Fruit fly (Drosophila melanogaster): Measurements from ENCODE around the gene CG42536.

CG42536 gene

dm6 chr3L:10630885-10631359 lies 1.1 kb upstream of the CG42536 start, which contains the start of the genes CG42535, CG34001 and hay:
TSS of gene CG42535 (minus strand) at chr3L:10630935.
TSS of gene CG34001 (plus strand) at chr3L:10631079.
TSS of gene hay (plus strand) at chr3L:10631079.
- TF ChIP-seq D1 (tag; optimal IDR thresholded peaks at IDR 0.05) (peak; percentile 34), CG8301 (tag; optimal IDR thresholded peaks at IDR 0.05) (no peak), Ets98B (GFP tag; IDR thresholded peaks at IDR 0.05) (no peak), CG15710 (tag; optimal IDR thresholded peaks at IDR 0.05) (no peak)

DNA sequence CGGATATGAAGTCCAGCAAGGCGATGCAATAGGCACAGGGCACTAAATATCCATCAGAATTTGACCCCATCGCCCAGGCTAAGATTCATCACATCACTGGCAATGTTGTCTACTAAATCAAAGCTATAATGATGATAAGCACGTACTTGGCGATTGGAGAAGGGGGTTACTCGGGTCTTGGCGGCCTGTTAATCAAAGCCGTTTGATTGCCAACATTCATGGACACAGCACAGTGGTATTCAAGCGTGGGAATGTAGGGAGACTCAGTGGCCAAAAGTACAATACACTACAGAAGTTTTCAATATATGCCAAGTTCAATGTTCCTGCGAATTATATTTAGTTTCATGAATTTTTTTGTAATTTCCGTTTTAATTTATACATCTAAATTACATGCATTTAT lies 1.5 kb downstream of the CG42536 start, which contains the start of gene CG14151:
TSS of gene CG14151 (minus strand) at position 101 of the 400 bp plus-strand sequence.
- TF ChIP-seq CG8301 (tag; optimal IDR thresholded peaks at IDR 0.05) (no peak), gl (tag; optimal IDR thresholded peaks at IDR 0.05) (no peak)

DNA sequence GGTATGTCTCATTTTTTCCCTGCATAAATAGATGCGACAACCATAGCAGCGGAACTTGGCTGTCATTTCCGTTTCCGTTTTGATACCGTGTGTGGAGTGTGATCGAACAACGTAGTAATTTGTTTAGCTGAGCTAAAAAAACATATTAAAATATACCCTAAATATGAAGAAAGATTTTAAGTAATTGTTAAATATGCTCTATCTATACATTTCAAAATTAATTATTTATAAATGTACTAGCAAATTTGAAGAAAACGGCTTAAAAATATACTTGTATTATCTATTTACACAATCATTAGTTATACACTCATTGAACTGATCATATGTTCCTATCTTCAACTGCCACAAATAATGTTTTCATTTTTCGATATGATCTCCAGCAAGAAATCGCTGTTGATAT lies 3.7 kb downstream of the CG42536 start, which contains the start of gene CG34238:
TSS of gene CG34238 (plus strand) at position 301 of the 400 bp plus-strand sequence.
- no peak for TF ChIP-seq CG15710 (tag; optimal IDR thresholded peaks at IDR 0.05)
- no peak for TF ChIP-seq fd96Ca (GFP tag; IDR thresholded peaks at IDR 0.05)
- TF ChIP-seq CG4496 (GFP tag; IDR thresholded peaks at IDR 0.05), result no peak
- no peak for TF ChIP-seq CG32121 (GFP tag; IDR thresholded peaks at IDR 0.05)
- TF ChIP-seq CG8159 (tag; optimal IDR thresholded peaks at IDR 0.05), result no peak
- TF ChIP-seq CG34367 (tag; optimal IDR thresholded peaks at IDR 0.05), result no peak
- no peak for TF ChIP-seq Pif1B (GFP tag; optimal IDR thresholded peaks at IDR 0.05)
- TF ChIP-seq CG13204 (GFP tag; optimal IDR thresholded peaks at IDR 0.05), result no peak
- TF ChIP-seq Ets98B (GFP tag; IDR thresholded peaks at IDR 0.05), result no peak
- no peak for TF ChIP-seq CG17806 (tag; optimal IDR thresholded peaks at IDR 0.05)
- TF ChIP-seq CG10348 (GFP tag; IDR thresholded peaks at IDR 0.05), result no peak
- TF ChIP-seq rn (GFP tag; IDR thresholded peaks at IDR 0.05), result no peak
- no peak for TF ChIP-seq CG14655 (GFP tag; optimal IDR thresholded peaks at IDR 0.05)
- TF ChIP-seq gl (tag; optimal IDR thresholded peaks at IDR 0.05), result no peak
- TF ChIP-seq CG8301 (tag; optimal IDR thresholded peaks at IDR 0.05), result no peak
- TF ChIP-seq CG12605 (GFP tag; IDR thresholded peaks at IDR 0.05), result no peak

DNA sequence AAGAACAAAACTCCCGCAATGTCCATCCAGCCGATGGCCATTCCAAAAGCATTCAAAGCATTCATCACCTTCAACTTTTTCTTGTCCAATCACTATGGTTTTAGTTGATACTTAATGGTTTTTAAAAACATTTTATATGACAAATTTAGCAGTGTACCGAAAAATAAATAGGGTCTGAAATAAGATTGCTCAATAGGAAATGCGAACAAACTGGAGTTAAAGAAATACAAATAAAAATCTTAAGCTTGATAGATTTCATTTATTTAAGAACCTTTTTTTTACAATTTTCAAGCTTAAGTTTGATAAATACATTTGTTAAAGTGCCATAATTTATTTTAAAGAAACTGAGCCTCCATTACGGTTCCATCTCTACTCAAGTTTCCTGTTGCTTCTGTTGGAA lies 4.4 kb downstream of the CG42536 start, which contains the start of gene CG43127:
TSS of gene CG43127 (minus strand) at position 101 of the 400 bp plus-strand sequence.
- TF ChIP-seq CG17806 (tag; optimal IDR thresholded peaks at IDR 0.05) (no peak), CG13204 (GFP tag; optimal IDR thresholded peaks at IDR 0.05) (no peak), CG32121 (GFP tag; IDR thresholded peaks at IDR 0.05) (no peak), CG15710 (tag; optimal IDR thresholded peaks at IDR 0.05) (no peak), CG8159 (tag; optimal IDR thresholded peaks at IDR 0.05) (no peak), CG34367 (tag; optimal IDR thresholded peaks at IDR 0.05) (no peak), rn (GFP tag; IDR thresholded peaks at IDR 0.05) (no peak), CG12605 (GFP tag; IDR thresholded peaks at IDR 0.05) (no peak), CG10348 (GFP tag; IDR thresholded peaks at IDR 0.05) (no peak), CG14655 (GFP tag; optimal IDR thresholded peaks at IDR 0.05) (no peak), CG9948 (tag; optimal IDR thresholded peaks at IDR 0.05) (no peak), CG4496 (GFP tag; IDR thresholded peaks at IDR 0.05) (no peak), Pif1A (GFP tag; optimal IDR thresholded peaks at IDR 0.05) (no peak), Snoo (tag; optimal IDR thresholded peaks at IDR 0.05) (no peak), EcR (GFP tag; optimal IDR thresholded peaks at IDR 0.05) (no peak), fd96Ca (GFP tag; IDR thresholded peaks at IDR 0.05) (no peak)

DNA sequence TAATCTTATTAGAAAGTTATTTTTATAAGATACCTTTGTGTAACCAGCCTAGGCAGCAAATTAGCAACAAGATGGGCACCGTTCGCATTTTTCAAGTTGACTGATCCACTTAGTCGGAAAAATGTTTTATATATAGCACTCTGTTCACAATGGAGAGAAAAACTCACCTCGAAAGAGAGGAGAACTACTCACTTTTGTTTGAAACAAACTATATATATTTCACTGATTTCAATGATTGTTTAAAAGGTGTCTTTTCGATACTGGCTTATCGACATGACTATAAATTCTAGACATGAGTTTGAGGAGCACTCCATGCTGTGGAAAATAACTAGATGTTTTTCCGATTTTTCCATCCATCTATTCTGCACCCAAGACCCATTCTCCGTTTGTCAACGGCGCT lies 6.4 kb downstream of the CG42536 start, which contains the start of gene CG42521:
TSS of gene CG42521 (minus strand) at position 101 of the 400 bp plus-strand sequence.
- no peak for TF ChIP-seq CG32121 (GFP tag; IDR thresholded peaks at IDR 0.05)
- TF ChIP-seq D1 (tag; optimal IDR thresholded peaks at IDR 0.05), result no peak
- no peak for TF ChIP-seq EcR (GFP tag; optimal IDR thresholded peaks at IDR 0.05)
- no peak for TF ChIP-seq CG8159 (tag; optimal IDR thresholded peaks at IDR 0.05)
- TF ChIP-seq Ets98B (GFP tag; IDR thresholded peaks at IDR 0.05), result no peak
- no peak for TF ChIP-seq CG15710 (tag; optimal IDR thresholded peaks at IDR 0.05)
- no peak for TF ChIP-seq CG12605 (GFP tag; IDR thresholded peaks at IDR 0.05)
- TF ChIP-seq CG14655 (GFP tag; optimal IDR thresholded peaks at IDR 0.05), result no peak
- no peak for TF ChIP-seq rn (GFP tag; IDR thresholded peaks at IDR 0.05)
- no peak for TF ChIP-seq gl (tag; optimal IDR thresholded peaks at IDR 0.05)
- TF ChIP-seq CG9948 (tag; optimal IDR thresholded peaks at IDR 0.05), result no peak
- no peak for TF ChIP-seq Pif1A (GFP tag; optimal IDR thresholded peaks at IDR 0.05)
- no peak for TF ChIP-seq CG13204 (GFP tag; optimal IDR thresholded peaks at IDR 0.05)
- TF ChIP-seq CG17806 (tag; optimal IDR thresholded peaks at IDR 0.05), result no peak

DNA sequence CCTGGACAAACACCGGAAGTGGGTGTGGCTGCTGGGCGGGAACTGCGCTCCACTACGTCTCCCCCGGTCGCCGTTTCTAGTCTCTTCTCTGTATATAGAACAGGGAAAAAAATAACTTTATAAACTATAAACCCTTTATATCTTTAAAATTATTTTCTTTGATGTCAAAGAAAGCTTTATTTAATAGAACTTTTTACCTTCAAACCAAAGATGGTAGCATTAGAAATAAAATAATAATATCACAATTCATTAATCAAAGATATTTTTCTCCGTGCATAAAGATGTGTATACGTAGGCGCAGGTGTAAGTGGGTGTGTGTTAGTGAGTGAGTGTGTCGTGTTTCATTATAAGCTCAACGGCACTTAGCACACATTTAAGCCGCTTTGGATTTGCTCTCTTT lies 30.4 kb downstream of the CG42536 start:
- TF ChIP-seq CG9948 (tag; optimal IDR thresholded peaks at IDR 0.05) (no peak), CG14655 (GFP tag; optimal IDR thresholded peaks at IDR 0.05) (no peak), EcR (GFP tag; optimal IDR thresholded peaks at IDR 0.05) (no peak), gl (tag; optimal IDR thresholded peaks at IDR 0.05) (no peak), CG34367 (tag; optimal IDR thresholded peaks at IDR 0.05) (no peak), Snoo (tag; optimal IDR thresholded peaks at IDR 0.05) (no peak), CG17806 (tag; optimal IDR thresholded peaks at IDR 0.05) (no peak), rn (GFP tag; IDR thresholded peaks at IDR 0.05) (no peak), Pif1A (GFP tag; optimal IDR thresholded peaks at IDR 0.05) (no peak), CG32121 (GFP tag; IDR thresholded peaks at IDR 0.05) (no peak), CG8301 (tag; optimal IDR thresholded peaks at IDR 0.05) (no peak), D1 (tag; optimal IDR thresholded peaks at IDR 0.05) (no peak), CG10348 (GFP tag; IDR thresholded peaks at IDR 0.05) (no peak)

- TF ChIP-seq CG10348 (GFP tag; IDR thresholded peaks at IDR 0.05) (no peak), Ets98B (GFP tag; IDR thresholded peaks at IDR 0.05) (no peak), CG4496 (GFP tag; IDR thresholded peaks at IDR 0.05) (no peak), Snoo (tag; optimal IDR thresholded peaks at IDR 0.05) (no peak), CG9948 (tag; optimal IDR thresholded peaks at IDR 0.05) (no peak), CG32121 (GFP tag; IDR thresholded peaks at IDR 0.05) (no peak), CG8159 (tag; optimal IDR thresholded peaks at IDR 0.05) (no peak), fd96Ca (GFP tag; IDR thresholded peaks at IDR 0.05) (no peak), CG17806 (tag; optimal IDR thresholded peaks at IDR 0.05) (no peak)
These were observed 44.9 kb downstream of the CG42536 start for dm6 chr3L:10584965-10585364.

Measured in whole organism, pupa.